Fruit fly (Drosophila melanogaster) whole organism, adult: ENCODE results near the gene CG9287.

Source experiments
- CG11617 ChIP-seq: fragments of 200-800 bp; sonication (Bioruptor generic); optimal IDR thresholded peaks from 2 replicates; lab custom pipeline; 2017; ENCODE audit warnings: mild to moderate bottlenecking, missing biosample characterization, missing genetic modification reagents, missing genetic modification characterization
- CG12768 ChIP-seq: fragments of 200-800 bp; sonication (Bioruptor generic); optimal IDR thresholded peaks from 2 replicates; lab custom pipeline; 2017; ENCODE audit warnings: missing biosample characterization, missing genetic modification characterization, mild to moderate bottlenecking, moderate library complexity, missing genetic modification reagents
- CG14711 ChIP-seq: fragments of 200-800 bp; sonication (Bioruptor generic); optimal IDR thresholded peaks from 2 replicates; lab custom pipeline; 2018; ENCODE audit warnings: missing biosample characterization, mild to moderate bottlenecking, missing genetic modification characterization, moderate library complexity
- CG1620 ChIP-seq: fragments of 200-800 bp; sonication (Bioruptor generic); optimal IDR thresholded peaks from 2 replicates; lab custom pipeline; 2016; ENCODE audit warnings: missing biosample characterization, missing genetic modification characterization
- CG33017 ChIP-seq: fragments of 200-800 bp; sonication (Bioruptor generic); optimal IDR thresholded peaks from 2 replicates; lab custom pipeline; 2018; ENCODE audit warnings: missing biosample characterization, mild to moderate bottlenecking, missing genetic modification characterization, moderate library complexity
- CG5204 ChIP-seq: fragments of 200-800 bp; sonication (Bioruptor generic); optimal IDR thresholded peaks from 2 replicates; lab custom pipeline; 2016; ENCODE audit warnings: missing biosample characterization, missing genetic modification characterization
- CG7045 ChIP-seq: fragments of 200-800 bp; sonication (Bioruptor generic); optimal IDR thresholded peaks from 2 replicates; lab custom pipeline; 2017; ENCODE audit warnings: missing biosample characterization, mild to moderate bottlenecking, missing genetic modification characterization
- CG7101 ChIP-seq: fragments of 200-800 bp; sonication (Bioruptor generic); optimal IDR thresholded peaks from 2 replicates; lab custom pipeline; 2018; ENCODE audit warnings: missing biosample characterization, mild to moderate bottlenecking, missing genetic modification characterization, moderate library complexity
- Clk ChIP-seq: fragments of 200-800 bp; sonication (Bioruptor generic); optimal IDR thresholded peaks from 2 replicates; lab custom pipeline; 2017; ENCODE audit warnings: missing biosample characterization, missing genetic modification characterization
- Crg-1 ChIP-seq: fragments of 200-800 bp; sonication (Bioruptor generic); optimal IDR thresholded peaks from 2 replicates; lab custom pipeline; 2016; ENCODE audit warnings: missing biosample characterization, missing genetic modification characterization
- Hr96 ChIP-seq: fragments of 200-800 bp; sonication (Bioruptor generic); optimal IDR thresholded peaks from 2 replicates; lab custom pipeline; 2016; ENCODE audit warnings: missing biosample characterization, missing genetic modification characterization
- Mnt ChIP-seq: fragments of 200-800 bp; sonication (Bioruptor generic); optimal IDR thresholded peaks from 2 replicates; lab custom pipeline; 2016; ENCODE audit warnings: missing biosample characterization, mild to moderate bottlenecking, missing genetic modification characterization
- bab1 ChIP-seq: fragments of 200-800 bp; sonication (Bioruptor generic); optimal IDR thresholded peaks from 3 replicates; lab custom pipeline; 2019; ENCODE audit warnings: missing biosample characterization, mild to moderate bottlenecking, missing genetic modification characterization, moderate library complexity
- cic ChIP-seq: fragments of 200-800 bp; sonication (Bioruptor generic); optimal IDR thresholded peaks from 2 replicates; lab custom pipeline; 2017; ENCODE audit warnings: missing biosample characterization, mild to moderate bottlenecking, missing genetic modification characterization, moderate library complexity
- cnc ChIP-seq, 2 experiments: fragments of >200 bp; optimal IDR thresholded peaks; 2 replicates each; lab custom pipeline; 2017
- kay ChIP-seq: fragments of 200-800 bp; sonication (Bioruptor generic); peaks from one replicate; lab custom pipeline; 2016; ENCODE audit warnings: missing biosample characterization, missing genetic modification characterization, borderline replicate concordance
- ovo ChIP-seq: fragments of 200-800 bp; sonication (Bioruptor generic); optimal IDR thresholded peaks from 2 replicates; lab custom pipeline; 2016; ENCODE audit warnings: missing biosample characterization, missing genetic modification characterization
- pad ChIP-seq: fragments of 200-800 bp; sonication (Bioruptor generic); optimal IDR thresholded peaks from 3 replicates; lab custom pipeline; 2017; ENCODE audit warnings: missing biosample characterization, missing genetic modification characterization, mild to moderate bottlenecking, moderate library complexity, missing genetic modification reagents
- tj ChIP-seq: fragments of 200-800 bp; sonication (Bioruptor generic); optimal IDR thresholded peaks from 3 replicates; lab custom pipeline; 2017; ENCODE audit warnings: missing biosample characterization, mild to moderate bottlenecking, missing genetic modification characterization, moderate library complexity
- toe ChIP-seq: fragments of 200-800 bp; sonication (Bioruptor generic); optimal IDR thresholded peaks from 2 replicates; lab custom pipeline; 2016; ENCODE audit warnings: missing biosample characterization, missing genetic modification characterization

CG9287 gene

DNA sequence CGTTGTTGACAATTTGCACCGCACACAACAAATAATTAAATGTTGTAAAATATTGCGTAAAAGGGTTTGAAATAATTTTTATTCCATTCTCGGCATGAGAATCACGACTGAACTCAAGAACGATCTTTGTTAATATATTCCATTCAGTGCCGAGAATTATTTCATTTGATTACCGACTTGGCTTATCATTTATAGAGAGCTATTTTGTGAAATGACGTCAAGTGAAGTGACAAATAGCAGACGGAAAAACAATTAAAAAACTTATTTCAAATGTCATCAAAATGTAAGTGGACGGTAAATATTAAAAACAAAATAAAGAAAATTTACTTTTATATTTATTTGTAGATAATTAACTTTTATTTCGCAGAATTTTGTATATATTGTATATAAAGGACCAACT lies 34.9 kb upstream of the CG9287 start:
- peak; percentile 59 for TF ChIP-seq kay (GFP tag; lab: Kevin White, UChicago)
- peak; percentile 13 for TF ChIP-seq cic
- TF ChIP-seq ovo (GFP tag; lab: Kevin White, UChicago): no peak

DNA sequence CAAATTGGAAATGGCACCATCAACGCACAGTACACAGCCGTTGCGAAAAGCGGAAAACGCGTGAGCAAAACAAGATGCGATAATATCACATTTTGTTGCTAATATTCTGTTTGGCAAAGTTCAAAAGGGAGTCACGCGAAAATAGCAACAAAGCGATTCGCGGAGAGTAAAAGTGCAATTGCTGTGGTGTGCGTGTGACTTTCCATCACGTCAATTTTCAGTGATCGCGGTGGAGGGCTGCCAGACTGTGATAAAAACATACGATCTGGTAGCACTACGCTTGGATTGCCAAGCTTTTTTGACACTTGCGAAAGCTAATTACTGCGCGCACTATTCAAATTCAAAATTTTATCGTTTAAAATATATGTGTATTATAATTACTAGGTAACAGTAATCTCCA lies 29.8 kb upstream of the CG9287 start, which contains the start of gene Hnf4:
Gene Hnf4, minus strand, starts transcription at position 199 of the 400 bp plus-strand sequence.
- TF ChIP-seq pad (GFP tag; lab: Kevin White, UChicago) (peak; percentile 1), CG12768 (no peak), bab1 (GFP tag; lab: Kevin White, UChicago) (no peak), cnc (optimal IDR thresholded peaks at IDR 0.05; lab: Kevin White, UChicago) (no peak), toe (GFP tag; lab: Kevin White, UChicago) (no peak), CG1620 (GFP tag; lab: Kevin White, UChicago) (peak; percentile 7), CG5204 (GFP tag; lab: Kevin White, UChicago) (no peak), tj (GFP tag; lab: Kevin White, UChicago) (peak; percentile 87), cic (peak; percentile 55), CG7101 (tag; lab: Kevin White, UChicago) (no peak), CG7045 (GFP tag; lab: Kevin White, UChicago) (no peak), ovo (GFP tag; lab: Kevin White, UChicago) (no peak), Mnt (no peak), Clk (GFP tag; lab: Kevin White, UChicago) (no peak), Hr96 (no peak), CG33017 (tag; lab: Kevin White, UChicago) (no peak), CG11617 (GFP tag; lab: Kevin White, UChicago) (no peak)

DNA sequence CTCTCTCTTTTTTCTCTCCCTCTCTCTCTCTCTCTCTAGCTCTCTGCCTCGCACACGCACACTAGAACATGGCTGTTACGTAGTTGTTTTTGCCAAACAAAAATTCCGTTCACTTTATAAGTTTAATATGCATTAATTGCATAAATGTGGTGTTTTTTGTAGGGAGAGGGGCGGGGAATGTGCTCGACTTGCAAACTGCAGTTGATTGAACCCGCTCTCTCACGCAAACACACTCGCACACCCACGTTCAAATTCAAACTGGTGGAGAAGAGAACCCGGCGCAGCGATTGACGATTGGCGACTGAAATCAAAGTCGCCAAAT lies 29.4 kb upstream of the CG9287 start:
- TF ChIP-seq CG7045 (GFP tag; lab: Kevin White, UChicago): no peak
- peak; percentile 22 for TF ChIP-seq bab1 (GFP tag; lab: Kevin White, UChicago)
- TF ChIP-seq Crg-1 (GFP tag; lab: Kevin White, UChicago): no peak
- peak; percentile 8 for TF ChIP-seq CG11617 (GFP tag; lab: Kevin White, UChicago)
- TF ChIP-seq cic: peak; percentile 51
- TF ChIP-seq Hr96: peak; percentile 5
- peak; percentile 87 for TF ChIP-seq pad (GFP tag; lab: Kevin White, UChicago)
- no peak for TF ChIP-seq CG14711 (tag; lab: Kevin White, UChicago)
- TF ChIP-seq CG12768: peak; percentile 64
- peak; percentile 29 for TF ChIP-seq Mnt
- peak; percentile 95 for TF ChIP-seq ovo (GFP tag; lab: Kevin White, UChicago)
- TF ChIP-seq tj (GFP tag; lab: Kevin White, UChicago): peak; percentile 99

dm6 chr2L:8708399-8709077 lies 28.9 kb upstream of the CG9287 start:
- TF ChIP-seq CG7045 (GFP tag; lab: Kevin White, UChicago) (no peak), pad (GFP tag; lab: Kevin White, UChicago) (no peak), cic (peak; percentile 97)

- TF ChIP-seq Crg-1 (GFP tag; lab: Kevin White, UChicago) (no peak), CG12768 (peak; percentile 29), CG5204 (GFP tag; lab: Kevin White, UChicago) (no peak), CG33017 (tag; lab: Kevin White, UChicago) (peak; percentile 19), cic (peak; percentile 23), Hr96 (no peak), kay (GFP tag; lab: Kevin White, UChicago) (no peak), pad (GFP tag; lab: Kevin White, UChicago) (no peak), CG14711 (tag; lab: Kevin White, UChicago) (no peak), Mnt (peak; percentile 65), ovo (GFP tag; lab: Kevin White, UChicago) (peak; percentile 40), toe (GFP tag; lab: Kevin White, UChicago) (peak; percentile 35), bab1 (GFP tag; lab: Kevin White, UChicago) (no peak), CG7101 (tag; lab: Kevin White, UChicago) (no peak), cnc (optimal IDR thresholded peaks at IDR 0.05; lab: Kevin White, UChicago) (peak in 1 of 2 experiments; percentile 29), Clk (GFP tag; lab: Kevin White, UChicago) (no peak), CG11617 (GFP tag; lab: Kevin White, UChicago) (no peak), CG1620 (GFP tag; lab: Kevin White, UChicago) (no peak)
Observed at dm6 chr2L:8707522-8707921, 27.9 kb upstream of the CG9287 start.

- no peak for TF ChIP-seq CG7045 (GFP tag; lab: Kevin White, UChicago)
- TF ChIP-seq Clk (GFP tag; lab: Kevin White, UChicago): no peak
- no peak for TF ChIP-seq CG12768
- TF ChIP-seq CG7101 (tag; lab: Kevin White, UChicago): peak; percentile 4
- peak; percentile 89 for TF ChIP-seq cic
- no peak for TF ChIP-seq toe (GFP tag; lab: Kevin White, UChicago)
- no peak for TF ChIP-seq bab1 (GFP tag; lab: Kevin White, UChicago)
- TF ChIP-seq ovo (GFP tag; lab: Kevin White, UChicago): peak; percentile 23
- TF ChIP-seq CG33017 (tag; lab: Kevin White, UChicago): peak; percentile 27
- no peak for TF ChIP-seq CG1620 (GFP tag; lab: Kevin White, UChicago)
- peak; percentile 16 for TF ChIP-seq Mnt
- TF ChIP-seq cnc (optimal IDR thresholded peaks at IDR 0.05; lab: Kevin White, UChicago): no peak
- peak; percentile 43 for TF ChIP-seq tj (GFP tag; lab: Kevin White, UChicago)
- TF ChIP-seq Hr96: peak; percentile 17
- TF ChIP-seq CG14711 (tag; lab: Kevin White, UChicago): no peak
- TF ChIP-seq CG5204 (GFP tag; lab: Kevin White, UChicago): peak; percentile 9
- TF ChIP-seq CG11617 (GFP tag; lab: Kevin White, UChicago): no peak
- peak; percentile 69 for TF ChIP-seq kay (GFP tag; lab: Kevin White, UChicago)
- no peak for TF ChIP-seq Crg-1 (GFP tag; lab: Kevin White, UChicago)
- TF ChIP-seq pad (GFP tag; lab: Kevin White, UChicago): no peak
Observed at dm6 chr2L:8704648-8705622, 25.3 kb upstream of the CG9287 start, which contains the start of gene CatB. TSS of gene CatB (plus strand) at chr2L:8705572.
